Worm (Caenorhabditis elegans) whole organism, L1 larva: Measurements from ENCODE around the gene idpa-1.
A peak's percentile ranks its signal among the peaks of the same experiment; 100 is the strongest.

Experiments used
- C04F5.9 ChIP-seq: sonication (generic microtip); optimal IDR thresholded peaks from 2 replicates; lab custom pipeline; 2016; ENCODE audit warnings: missing genetic modification characterization, missing compliant biosample characterization
- C34B4.2 ChIP-seq: sonication (generic microtip); optimal IDR thresholded peaks from 2 replicates; lab custom pipeline; 2017; ENCODE audit warnings: mild to moderate bottlenecking, missing genetic modification characterization, missing compliant biosample characterization
- F16B12.6 ChIP-seq: fragments of 150-350 bp; optimal IDR thresholded peaks from 2 replicates; lab custom pipeline; 2014; ENCODE audit warnings: missing biosample characterization, missing genetic modification characterization
- alr-1 ChIP-seq: fragments of 200-800 bp; sonication (Bioruptor generic); optimal IDR thresholded peaks from 2 replicates; lab custom pipeline; 2018; ENCODE audit warnings: borderline replicate concordance, mild to moderate bottlenecking, missing genetic modification characterization, missing compliant biosample characterization
- aly-2 ChIP-seq: fragments of 150-350 bp; optimal IDR thresholded peaks from 2 replicates; lab custom pipeline; 2014; ENCODE audit warnings: missing biosample characterization, missing genetic modification characterization
- ama-1 ChIP-seq: fragments of 150-350 bp; optimal IDR thresholded peaks from 2 replicates; lab custom pipeline; 2014
- ceh-63 ChIP-seq: fragments of 200-800 bp; sonication (Bioruptor generic); optimal IDR thresholded peaks from 2 replicates; lab custom pipeline; 2018; ENCODE audit warnings: mild to moderate bottlenecking, missing genetic modification characterization, missing compliant biosample characterization
- efl-1 ChIP-seq, 4 experiments: fragments of 150-350 bp; optimal IDR thresholded peaks in 3 of 4; peaks in 1 of 4; 1 replicate in 1 of 4; 2 replicates in 3 of 4; lab custom pipeline; 2014; ENCODE audit warnings: missing biosample characterization in 2 of 4, missing genetic modification characterization in 2 of 4, missing genetic modification reagents in 2 of 4
- efl-3 ChIP-seq: fragments of 200-800 bp; sonication (Bioruptor generic); optimal IDR thresholded peaks from 2 replicates; lab custom pipeline; 2018; ENCODE audit warnings: mild to moderate bottlenecking, missing genetic modification characterization, missing compliant biosample characterization
- egl-13 ChIP-seq: sonication (generic microtip); optimal IDR thresholded peaks from 2 replicates; lab custom pipeline; 2016; ENCODE audit warnings: missing genotype, missing genetic modification reagents, missing genetic modification characterization, missing compliant biosample characterization
- elt-2 ChIP-seq: sonication (generic microtip); optimal IDR thresholded peaks from 2 replicates; lab custom pipeline; 2016; ENCODE audit warnings: missing genetic modification characterization, mild to moderate bottlenecking, inconsistent platforms, missing compliant biosample characterization, missing genetic modification reagents
- elt-3 ChIP-seq, 6 experiments: fragments of 150-350 bp in 1 of 6; sonication (generic microtip); optimal IDR thresholded peaks; 2 replicates each; lab custom pipeline; 2017 to 2018; ENCODE audit warnings: missing biosample characterization in 6 of 6, missing genetic modification characterization in 6 of 6, inconsistent platforms in 1 of 6
- ets-5 ChIP-seq: fragments of 200-800 bp; sonication (Bioruptor generic); IDR thresholded peaks from 2 replicates; pipeline ENCODE4 v1.3.6; 2022; ENCODE audit warnings: missing genetic modification characterization, missing compliant biosample characterization
- fos-1 ChIP-seq: fragments of 150-350 bp; optimal IDR thresholded peaks from 2 replicates; lab custom pipeline; 2014; ENCODE audit warnings: missing biosample characterization, missing genetic modification characterization
- grh-1 ChIP-seq: fragments of 200-800 bp; sonication (Bioruptor generic); IDR thresholded peaks from 2 replicates; pipeline ENCODE4 v1.3.6; 2022; ENCODE audit warnings: missing genetic modification reagents, missing genetic modification characterization, missing compliant biosample characterization
- hlh-17 ChIP-seq: fragments of 200-800 bp; sonication (Bioruptor generic); optimal IDR thresholded peaks from 2 replicates; lab custom pipeline; 2018; ENCODE audit warnings: missing genetic modification characterization, mild to moderate bottlenecking, missing compliant biosample characterization, moderate library complexity, borderline replicate concordance
- hlh-4 ChIP-seq: sonication (generic microtip); optimal IDR thresholded peaks from 2 replicates; lab custom pipeline; 2016; ENCODE audit warnings: mild to moderate bottlenecking, missing genetic modification characterization, missing compliant biosample characterization
- lin-14 ChIP-seq: fragments of 200-800 bp; sonication (Bioruptor generic); optimal IDR thresholded peaks from 2 replicates; lab custom pipeline; 2018; ENCODE audit warnings: mild to moderate bottlenecking, missing genetic modification characterization, moderate library complexity, missing compliant biosample characterization
- lin-15B ChIP-seq: fragments of 150-350 bp; sonication (generic microtip); optimal IDR thresholded peaks from 3 replicates; lab custom pipeline; 2014; ENCODE audit warnings: missing biosample characterization, missing genetic modification characterization
- lin-35 ChIP-seq, 2 experiments: fragments of 150-350 bp; optimal IDR thresholded peaks; 2 replicates each; lab custom pipeline; 2014; ENCODE audit warnings: missing biosample characterization in 2 of 2, missing genetic modification characterization in 2 of 2, missing genetic modification reagents in 2 of 2
- lsy-2 ChIP-seq, 2 experiments: fragments of 150-350 bp; optimal IDR thresholded peaks; 2 replicates each; lab custom pipeline; 2014; ENCODE audit warnings: missing biosample characterization in 2 of 2, missing genetic modification characterization in 2 of 2
- mab-9 ChIP-seq: fragments of 200-800 bp; sonication (Bioruptor generic); IDR thresholded peaks from 2 replicates; pipeline ENCODE4 v1.3.6; 2022; ENCODE audit warnings: missing genetic modification reagents, missing genetic modification characterization, missing compliant biosample characterization
- mdl-1 ChIP-seq, 2 experiments: fragments of 150-350 bp; optimal IDR thresholded peaks; 2 replicates each; lab custom pipeline; 2014 to 2017; ENCODE audit warnings: missing biosample characterization in 2 of 2, missing genetic modification characterization in 2 of 2, inconsistent platforms in 1 of 2
- nhr-11 ChIP-seq: fragments of 150-350 bp; optimal IDR thresholded peaks from 2 replicates; lab custom pipeline; 2014; ENCODE audit warnings: missing biosample characterization, missing genetic modification characterization
- nhr-12 ChIP-seq: sonication (generic microtip); optimal IDR thresholded peaks from 2 replicates; lab custom pipeline; 2017; ENCODE audit warnings: missing biosample characterization, missing genetic modification characterization
- nhr-19 ChIP-seq: fragments of 200-800 bp; sonication (Bioruptor generic); conservative IDR thresholded peaks from 2 replicates; pipeline ENCODE4 v1.3.6; 2022; ENCODE audit warnings: missing genetic modification characterization, missing compliant biosample characterization
- nhr-20 ChIP-seq: sonication (generic microtip); optimal IDR thresholded peaks from 2 replicates; lab custom pipeline; 2016; ENCODE audit warnings: mild to moderate bottlenecking, missing genetic modification characterization, missing compliant biosample characterization
- nhr-71 ChIP-seq: sonication (generic microtip); optimal IDR thresholded peaks from 2 replicates; lab custom pipeline; 2016; ENCODE audit warnings: mild to moderate bottlenecking, missing genetic modification characterization, moderate library complexity, missing compliant biosample characterization
- nhr-85 ChIP-seq: sonication (generic microtip); peaks from one replicate; lab custom pipeline; 2016; ENCODE audit warnings: missing genetic modification characterization, inconsistent platforms, missing compliant biosample characterization
- nhr-90 ChIP-seq: sonication (generic microtip); optimal IDR thresholded peaks from 2 replicates; lab custom pipeline; 2016; ENCODE audit warnings: mild to moderate bottlenecking, missing genetic modification characterization, missing compliant biosample characterization; ENCODE audit not compliant: poor library complexity
- pqm-1 ChIP-seq: sonication (generic microtip); optimal IDR thresholded peaks from 3 replicates; lab custom pipeline; 2017; ENCODE audit warnings: missing biosample characterization, missing genetic modification characterization
- rnt-1 ChIP-seq: sonication (generic microtip); optimal IDR thresholded peaks from 2 replicates; lab custom pipeline; 2016; ENCODE audit warnings: mild to moderate bottlenecking, missing genetic modification characterization, moderate library complexity, missing compliant biosample characterization
- skn-1 ChIP-seq: fragments of 150-350 bp; optimal IDR thresholded peaks from 2 replicates; lab custom pipeline; 2014; ENCODE audit warnings: missing biosample characterization, missing genetic modification characterization
- sox-4 ChIP-seq: sonication (generic microtip); optimal IDR thresholded peaks from 2 replicates; lab custom pipeline; 2016; ENCODE audit warnings: missing genetic modification characterization, missing compliant biosample characterization
- sup-37 ChIP-seq: fragments of 200-800 bp; sonication (Bioruptor generic); optimal IDR thresholded peaks from 2 replicates; lab custom pipeline; 2018; ENCODE audit warnings: mild to moderate bottlenecking, missing genetic modification characterization, missing compliant biosample characterization
- tbx-2 ChIP-seq: sonication (generic microtip); optimal IDR thresholded peaks from 2 replicates; lab custom pipeline; 2016; ENCODE audit warnings: missing genetic modification characterization, missing compliant biosample characterization
- tlp-1 ChIP-seq: fragments of 150-350 bp; optimal IDR thresholded peaks from 2 replicates; lab custom pipeline; 2014; ENCODE audit warnings: missing biosample characterization, missing genetic modification characterization
- unc-130 ChIP-seq: fragments of 150-350 bp; optimal IDR thresholded peaks from 2 replicates; lab custom pipeline; 2017; ENCODE audit warnings: missing biosample characterization, missing genetic modification characterization, inconsistent platforms
- unc-86 ChIP-seq: sonication (generic microtip); optimal IDR thresholded peaks from 2 replicates; lab custom pipeline; 2016; ENCODE audit warnings: missing genetic modification characterization, missing compliant biosample characterization
- zip-4 ChIP-seq: fragments of 200-800 bp; sonication (Bioruptor generic); optimal IDR thresholded peaks from 2 replicates; lab custom pipeline; 2018; ENCODE audit warnings: mild to moderate bottlenecking, missing genetic modification characterization, moderate library complexity, missing compliant biosample characterization

The idpa-1 gene

ce11 chrIII:2869512-2869911 is 31.5 kb downstream of the idpa-1 start:
- no peak for TF ChIP-seq tbx-2 (tag; lab: Kevin White, UChicago)
- TF ChIP-seq elt-2 (tag; lab: Kevin White, UChicago): peak; percentile 45
- no peak for TF ChIP-seq fos-1 (tag; lab: Kevin White, UChicago)
- TF ChIP-seq alr-1 (tag; lab: Kevin White, UChicago): no peak
- no peak for TF ChIP-seq sup-37 (GFP tag; lab: Kevin White, UChicago)
- TF ChIP-seq ama-1 (lab: Kevin White, UChicago): no peak
- no peak for TF ChIP-seq nhr-19

ce11 chrIII:2869033-2869432 is 32.0 kb downstream of the idpa-1 start:
- TF ChIP-seq elt-3 (tag; optimal IDR thresholded peaks at IDR 0.05; lab: Kevin White, UChicago) (peak in 1 of 6 experiments; percentile 7), F16B12.6 (tag; lab: Kevin White, UChicago) (no peak), unc-130 (tag; lab: Kevin White, UChicago) (no peak)

DNA sequence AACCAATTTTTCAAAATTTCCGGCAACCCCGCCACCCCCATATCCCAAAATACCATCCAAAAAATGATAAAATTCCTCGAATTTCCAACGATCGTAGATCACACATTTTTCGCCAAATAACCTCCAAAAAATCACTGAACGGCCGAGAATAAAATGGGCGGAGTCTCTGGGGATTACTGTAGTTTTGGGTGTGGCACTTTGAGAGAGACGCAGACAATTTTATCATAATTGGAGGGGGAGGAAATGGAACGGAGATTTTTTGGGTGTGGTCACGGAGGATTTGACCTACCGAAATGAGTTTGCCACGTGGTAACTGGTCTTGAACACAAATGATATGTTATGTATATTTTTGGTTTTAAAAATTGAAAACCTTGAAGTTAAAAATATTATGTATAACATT is 32.6 kb downstream of the idpa-1 start:
- peak; percentile 33 for TF ChIP-seq nhr-85
- peak; percentile 22 for TF ChIP-seq lin-14 (GFP tag; lab: Kevin White, UChicago)
- no peak for TF ChIP-seq mab-9 (GFP tag; lab: Robert Waterston, UW)
- peak in 1 of 2 experiments; percentile 38 for TF ChIP-seq lsy-2 (tag; optimal IDR thresholded peaks at IDR 0.05; lab: Kevin White, UChicago)
- TF ChIP-seq nhr-11 (tag; lab: Kevin White, UChicago): no peak
- TF ChIP-seq hlh-17 (GFP tag; lab: Kevin White, UChicago): no peak
- no peak for TF ChIP-seq nhr-90 (tag; lab: Kevin White, UChicago)
- TF ChIP-seq, all 84 proteins: peak for 3

DNA sequence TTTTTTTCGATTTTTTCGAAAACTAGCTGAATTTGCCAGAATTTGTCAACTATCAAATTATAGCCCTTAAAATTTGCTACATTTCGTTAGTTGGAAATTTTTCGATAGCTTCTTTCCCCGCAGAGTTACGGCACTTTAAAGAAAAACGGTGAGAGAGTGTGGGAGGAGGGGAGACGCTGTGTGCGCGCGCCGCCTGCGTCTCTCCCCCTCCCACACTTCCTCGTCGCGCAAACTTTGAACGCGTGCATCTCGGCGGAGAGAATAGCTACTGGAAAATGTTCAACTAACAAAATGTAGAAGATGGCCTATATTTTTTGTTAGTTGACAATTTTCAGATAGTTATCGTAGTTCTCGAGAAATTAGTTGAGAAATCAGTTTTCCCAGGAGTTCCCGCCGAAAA is 34.4 kb downstream of the idpa-1 start:
- TF ChIP-seq grh-1 (GFP tag; lab: Robert Waterston, UW) (no peak), pqm-1 (no peak), ets-5 (no peak), efl-1 (optimal IDR thresholded peaks at IDR 0.05; lab: Kevin White, UChicago) (no peak), efl-1 (GFP tag; optimal IDR thresholded peaks at IDR 0.05 in 1 of 2; lab: Kevin White, UChicago) (peak in 1 of 2 experiments; percentile 11), aly-2 (no peak), ama-1 (lab: Kevin White, UChicago) (no peak), ceh-63 (GFP tag; lab: Kevin White, UChicago) (no peak), rnt-1 (tag; lab: Kevin White, UChicago) (no peak)

- no peak for TF ChIP-seq pqm-1
- TF ChIP-seq skn-1: no peak
- no peak for TF ChIP-seq lsy-2 (tag; optimal IDR thresholded peaks at IDR 0.05; lab: Kevin White, UChicago)
- TF ChIP-seq aly-2: no peak
- TF ChIP-seq lin-15B (tag; lab: Kevin White, UChicago): no peak
- TF ChIP-seq hlh-4 (tag; lab: Kevin White, UChicago): no peak
Observed at ce11 chrIII:2864669-2865068, 36.3 kb downstream of the idpa-1 start.

DNA sequence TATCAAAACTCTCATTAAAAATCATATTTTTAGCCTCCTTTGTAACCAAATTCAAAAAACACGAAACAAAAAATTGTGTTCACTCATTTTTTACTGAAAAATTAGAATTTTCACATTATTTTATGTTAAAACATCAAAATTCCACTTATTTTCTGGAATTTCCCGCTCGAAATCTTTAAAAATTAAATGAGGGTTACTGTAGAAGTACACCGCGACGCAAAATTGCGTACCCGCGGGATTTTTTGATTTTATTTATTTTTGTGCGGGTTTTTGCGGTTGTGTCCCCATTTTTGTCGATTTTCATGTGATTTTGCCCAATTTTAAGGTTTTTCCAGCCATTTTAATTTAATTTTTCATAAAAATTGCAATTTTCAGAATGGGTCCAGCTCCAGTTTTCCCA is 42.7 kb downstream of the idpa-1 start:
- TF ChIP-seq ama-1 (lab: Kevin White, UChicago) (no peak), mab-9 (GFP tag; lab: Robert Waterston, UW) (no peak), rnt-1 (tag; lab: Kevin White, UChicago) (no peak), lin-35 (GFP tag; optimal IDR thresholded peaks at IDR 0.05; lab: Kevin White, UChicago) (no peak), nhr-12 (tag; lab: Kevin White, UChicago) (no peak), efl-3 (no peak), C34B4.2 (tag; lab: Kevin White, UChicago) (no peak), unc-86 (tag; lab: Kevin White, UChicago) (no peak), lin-15B (tag; lab: Kevin White, UChicago) (no peak), egl-13 (tag; lab: Kevin White, UChicago) (no peak), alr-1 (tag; lab: Kevin White, UChicago) (no peak), mdl-1 (tag; optimal IDR thresholded peaks at IDR 0.05; lab: Kevin White, UChicago) (no peak), tlp-1 (tag; lab: Kevin White, UChicago) (no peak), sox-4 (tag; lab: Kevin White, UChicago) (no peak), nhr-20 (tag; lab: Kevin White, UChicago) (no peak), zip-4 (GFP tag; lab: Kevin White, UChicago) (no peak), C04F5.9 (tag; lab: Kevin White, UChicago) (no peak), ceh-63 (GFP tag; lab: Kevin White, UChicago) (no peak), nhr-71 (tag; lab: Kevin White, UChicago) (no peak)
- TF ChIP-seq, all 84 proteins: peak for 0
